Fruit fly (Drosophila melanogaster) whole organism, embryonic: Measurements from ENCODE around the gene sick.

ENCODE experiments used
- CG12769 ChIP-seq: fragments of 200-800 bp; sonication (Bioruptor generic); optimal IDR thresholded peaks from 2 replicates; lab custom pipeline; 2019; ENCODE audit warnings: missing biosample characterization, mild to moderate bottlenecking, missing genetic modification characterization, moderate library complexity
- CG17912 ChIP-seq: fragments of 200-800 bp; sonication (Bioruptor generic); optimal IDR thresholded peaks from 2 replicates; lab custom pipeline; 2018; ENCODE audit warnings: missing biosample characterization, mild to moderate bottlenecking, missing genetic modification characterization
- CG2129 ChIP-seq: fragments of 200-800 bp; sonication (Bioruptor generic); IDR thresholded peaks from 2 replicates; pipeline ENCODE4 v1.3.6; 2022; ENCODE audit warnings: missing biosample characterization, missing genetic modification characterization; ENCODE audit not compliant: partially characterized antibody
- CG4820 ChIP-seq: fragments of 200-800 bp; sonication (Bioruptor generic); optimal IDR thresholded peaks from 3 replicates; lab custom pipeline; 2016; ENCODE audit warnings: missing biosample characterization, missing genetic modification characterization
- Gsc ChIP-seq: fragments of 200-800 bp; sonication (Bioruptor generic); IDR thresholded peaks from 2 replicates; pipeline ENCODE4 v1.3.6; 2022; ENCODE audit warnings: missing biosample characterization, missing genetic modification characterization
- HLH54F ChIP-seq: fragments of 200-800 bp; sonication (Bioruptor generic); optimal IDR thresholded peaks from 3 replicates; lab custom pipeline; 2016; ENCODE audit warnings: missing biosample characterization, missing genetic modification characterization
- Oli ChIP-seq: fragments of 200-800 bp; sonication (Bioruptor generic); optimal IDR thresholded peaks from 2 replicates; lab custom pipeline; 2018; ENCODE audit warnings: missing biosample characterization, mild to moderate bottlenecking, missing genetic modification characterization, moderate library complexity
- caup ChIP-seq: fragments of 200-800 bp; sonication (Bioruptor generic); optimal IDR thresholded peaks from 3 replicates; lab custom pipeline; 2017; ENCODE audit warnings: missing biosample characterization, mild to moderate bottlenecking, missing genetic modification characterization, moderate library complexity; ENCODE audit not compliant: severe bottlenecking
- ewg ChIP-seq: fragments of 200-800 bp; sonication (Bioruptor generic); optimal IDR thresholded peaks from 3 replicates; lab custom pipeline; 2017; ENCODE audit warnings: mild to moderate bottlenecking, missing biosample characterization, missing genetic modification reagents, missing genetic modification characterization
- gcm ChIP-seq: fragments of 200-800 bp; sonication (Bioruptor generic); optimal IDR thresholded peaks from 2 replicates; lab custom pipeline; 2019; ENCODE audit warnings: missing biosample characterization, mild to moderate bottlenecking, missing genetic modification characterization, moderate library complexity
- gro ChIP-seq: fragments of 200-800 bp; sonication (Bioruptor generic); optimal IDR thresholded peaks from 2 replicates; lab custom pipeline; 2016; ENCODE audit warnings: missing biosample characterization, missing genetic modification characterization
- jumu ChIP-seq: fragments of 200-800 bp; sonication (Bioruptor generic); optimal IDR thresholded peaks from 3 replicates; lab custom pipeline; 2016; ENCODE audit warnings: missing biosample characterization, missing genetic modification characterization
- lilli ChIP-seq: fragments of 200-800 bp; sonication (Bioruptor generic); optimal IDR thresholded peaks from 3 replicates; lab custom pipeline; 2016; ENCODE audit warnings: missing biosample characterization, missing genetic modification characterization
- stc ChIP-seq: fragments of 200-800 bp; sonication (Bioruptor generic); IDR thresholded peaks from 2 replicates; pipeline ENCODE4 v1.3.6; 2022; ENCODE audit warnings: missing biosample characterization, missing genetic modification characterization

DNA sequence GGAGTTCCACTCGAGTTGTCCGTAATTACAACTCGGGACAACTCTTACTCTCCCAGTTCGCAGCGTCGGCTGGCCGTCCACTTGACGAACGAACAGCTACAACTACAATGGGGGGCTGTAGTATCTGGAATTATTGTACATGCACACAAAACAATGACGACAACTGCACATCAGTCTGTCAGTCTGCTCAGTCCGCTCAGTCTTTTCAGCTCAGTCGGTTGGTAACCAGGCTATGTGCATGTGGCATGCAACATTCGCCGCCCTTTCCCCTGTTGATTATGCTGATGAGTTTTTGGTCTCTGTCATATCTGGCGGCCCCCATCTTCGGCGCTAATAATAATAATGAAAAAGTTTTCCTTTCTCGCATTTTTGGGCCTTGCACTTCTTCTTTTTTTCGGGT lies 143.9 kb downstream of the sick start:
- TF ChIP-seq lilli (GFP tag; lab: Kevin White, UChicago) = no peak
- TF ChIP-seq gcm (GFP tag; lab: Kevin White, UChicago) = no peak
- no peak for TF ChIP-seq CG17912 (GFP tag; lab: Kevin White, UChicago)
- TF ChIP-seq jumu = no peak
- TF ChIP-seq ewg (GFP tag; lab: Kevin White, UChicago) = no peak
- no peak for TF ChIP-seq CG4820 (GFP tag; lab: Kevin White, UChicago)
- no peak for TF ChIP-seq stc (GFP tag; lab: Robert Waterston, UW)
- TF ChIP-seq caup (GFP tag; lab: Kevin White, UChicago) = no peak
- no peak for TF ChIP-seq Gsc
- no peak for TF ChIP-seq gro (GFP tag; lab: Kevin White, UChicago)
- no peak for TF ChIP-seq Oli (tag; lab: Kevin White, UChicago)
- TF ChIP-seq CG12769 (tag; lab: Kevin White, UChicago) = no peak
- TF ChIP-seq HLH54F (GFP tag; lab: Kevin White, UChicago) = no peak
- no peak for TF ChIP-seq CG2129 (GFP tag; lab: Robert Waterston, UW)
